Worm (Caenorhabditis elegans) whole organism, L4/young adult: Measurements from ENCODE around the gene clec-171.

Experiments used
- W03F9.2 ChIP-seq: fragments of 150-350 bp; optimal IDR thresholded peaks from 2 replicates; lab custom pipeline; 2014; ENCODE audit warnings: missing biosample characterization, missing genetic modification characterization
- him-1 ChIP-seq: sonication (generic microtip); optimal IDR thresholded peaks from 2 replicates; lab custom pipeline; 2016; ENCODE audit warnings: missing genotype, missing genetic modification reagents, missing genetic modification characterization, missing compliant biosample characterization

DNA sequence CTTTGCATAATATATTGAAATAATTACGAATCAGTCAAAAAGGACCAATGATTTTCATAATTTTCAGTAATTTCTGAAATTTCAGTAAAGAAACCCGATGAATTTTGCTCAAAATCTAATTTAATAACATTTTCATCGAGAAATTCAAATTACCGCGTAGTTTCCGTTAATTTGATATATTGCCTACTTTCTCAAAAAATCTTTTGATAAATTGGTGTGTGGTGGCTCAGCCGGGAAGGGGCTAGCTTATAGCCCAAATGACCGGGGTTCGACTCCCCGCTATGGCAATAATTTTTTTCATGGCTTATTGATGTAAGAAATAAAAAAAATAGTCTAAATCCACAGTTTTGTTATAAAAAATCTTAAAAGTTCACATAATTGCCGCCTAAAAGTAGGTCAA, 20.1 kb downstream of the clec-171 start:
- TF ChIP-seq W03F9.2 (tag; lab: Kevin White, UChicago): no peak
- TF ChIP-seq him-1 (tag; lab: Kevin White, UChicago): no peak
